Worm (Caenorhabditis elegans): ENCODE measurements around the gene him-10.

The him-10 gene

DNA sequence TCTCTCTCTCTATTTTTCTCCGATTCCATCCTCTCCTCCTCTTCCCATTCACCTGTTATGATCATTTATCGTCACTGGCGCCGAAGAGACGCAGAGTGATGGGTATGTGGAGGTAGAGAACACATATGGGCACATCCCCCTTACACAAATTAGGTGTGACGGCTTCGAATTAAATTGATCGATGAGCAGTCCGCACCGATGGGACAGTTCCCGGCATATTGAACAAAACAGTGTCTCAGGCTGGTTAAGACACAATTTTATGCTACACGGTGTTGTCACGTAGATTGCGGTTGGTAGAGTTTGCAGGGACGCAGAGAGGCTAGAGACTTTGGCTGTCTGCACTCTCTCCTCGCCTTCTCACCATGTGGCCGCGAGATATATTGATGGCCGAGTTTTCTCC lies 11.7 kb downstream of the him-10 start, which contains the start of gene R12B2.7:
Gene R12B2.7, plus strand, starts transcription at position 247 of the 400 bp plus-strand sequence.
- no peak for TF ChIP-seq flt-1 (GFP tag; IDR thresholded peaks at IDR 0.05)
- TF ChIP-seq tab-1 (GFP tag; IDR thresholded peaks at IDR 0.05): 0 out of 2 replicates have a peak, but pooled peaks have one; percentile 28
- TF ChIP-seq klf-2 (GFP tag; conservative IDR thresholded peaks at IDR 0.05): no peak

- TF ChIP-seq klf-2 (GFP tag; conservative IDR thresholded peaks at IDR 0.05) (no peak), med-1 (GFP tag; optimal IDR thresholded peaks at IDR 0.05; ENCODE audit: insufficient read depth) (no peak), ztf-23 (GFP tag; IDR thresholded peaks at IDR 0.05) (no peak)
These were observed 12.9 kb downstream of the him-10 start, which contains the start of gene sma-4 for ce11 chrIII:5815932-5816331. TSS of gene sma-4 (plus strand) at chrIII:5816232.

ce11 chrIII:5822816-5823215 lies 19.8 kb downstream of the him-10 start:
- TF ChIP-seq ztf-29 (GFP tag; IDR thresholded peaks at IDR 0.05) (no peak), T22C8.4 (GFP tag; IDR thresholded peaks at IDR 0.05) (no peak), klf-2 (GFP tag; conservative IDR thresholded peaks at IDR 0.05) (no peak), cog-1 (tag; optimal IDR thresholded peaks at IDR 0.05) (no peak), ztf-23 (GFP tag; IDR thresholded peaks at IDR 0.05) (no peak), med-1 (GFP tag; optimal IDR thresholded peaks at IDR 0.05; ENCODE audit: insufficient read depth) (no peak), flt-1 (GFP tag; IDR thresholded peaks at IDR 0.05) (no peak), tab-1 (GFP tag; IDR thresholded peaks at IDR 0.05) (no peak), ref-1 (GFP tag; conservative IDR thresholded peaks at IDR 0.05) (no peak)

- TF ChIP-seq cog-1 (tag; optimal IDR thresholded peaks at IDR 0.05): no peak
- TF ChIP-seq klf-2 (GFP tag; conservative IDR thresholded peaks at IDR 0.05): no peak
- TF ChIP-seq ztf-23 (GFP tag; IDR thresholded peaks at IDR 0.05): no peak
- TF ChIP-seq tab-1 (GFP tag; IDR thresholded peaks at IDR 0.05): no peak
- no peak for TF ChIP-seq T22C8.4 (GFP tag; IDR thresholded peaks at IDR 0.05)
- TF ChIP-seq ztf-29 (GFP tag; IDR thresholded peaks at IDR 0.05): no peak
- no peak for TF ChIP-seq ref-1 (GFP tag; conservative IDR thresholded peaks at IDR 0.05)
- no peak for TF ChIP-seq flt-1 (GFP tag; IDR thresholded peaks at IDR 0.05)
These were observed 20.6 kb downstream of the him-10 start, which contains the start of gene R12B2.8 for ce11 chrIII:5823617-5824016. TSS of gene R12B2.8 (plus strand) at chrIII:5823917.

- TF ChIP-seq flt-1 (GFP tag; IDR thresholded peaks at IDR 0.05) (no peak), cog-1 (tag; optimal IDR thresholded peaks at IDR 0.05) (no peak), tab-1 (GFP tag; IDR thresholded peaks at IDR 0.05) (no peak), ztf-29 (GFP tag; IDR thresholded peaks at IDR 0.05) (no peak), klf-2 (GFP tag; conservative IDR thresholded peaks at IDR 0.05) (no peak), med-1 (GFP tag; optimal IDR thresholded peaks at IDR 0.05; ENCODE audit: insufficient read depth) (no peak), T22C8.4 (GFP tag; IDR thresholded peaks at IDR 0.05) (no peak), ref-1 (GFP tag; conservative IDR thresholded peaks at IDR 0.05) (no peak), ztf-23 (GFP tag; IDR thresholded peaks at IDR 0.05) (no peak)
These were observed 21.5 kb downstream of the him-10 start for ce11 chrIII:5824450-5824972.

- TF ChIP-seq ref-1 (GFP tag; conservative IDR thresholded peaks at IDR 0.05) (no peak), med-1 (GFP tag; optimal IDR thresholded peaks at IDR 0.05; ENCODE audit: insufficient read depth) (no peak), tab-1 (GFP tag; IDR thresholded peaks at IDR 0.05) (no peak), ztf-23 (GFP tag; IDR thresholded peaks at IDR 0.05) (no peak), T22C8.4 (GFP tag; IDR thresholded peaks at IDR 0.05) (no peak), klf-2 (GFP tag; conservative IDR thresholded peaks at IDR 0.05) (no peak), ztf-29 (GFP tag; IDR thresholded peaks at IDR 0.05) (no peak), flt-1 (GFP tag; IDR thresholded peaks at IDR 0.05) (no peak), cog-1 (tag; optimal IDR thresholded peaks at IDR 0.05) (no peak)
These were observed 23.9 kb downstream of the him-10 start for ce11 chrIII:5826895-5827437.

ce11 chrIII:5828065-5828464 lies 25.0 kb downstream of the him-10 start:
- TF ChIP-seq med-1 (GFP tag; optimal IDR thresholded peaks at IDR 0.05; ENCODE audit: insufficient read depth) (no peak), flt-1 (GFP tag; IDR thresholded peaks at IDR 0.05) (no peak), T22C8.4 (GFP tag; IDR thresholded peaks at IDR 0.05) (no peak), ztf-29 (GFP tag; IDR thresholded peaks at IDR 0.05) (no peak), ref-1 (GFP tag; conservative IDR thresholded peaks at IDR 0.05) (no peak), klf-2 (GFP tag; conservative IDR thresholded peaks at IDR 0.05) (no peak), cog-1 (tag; optimal IDR thresholded peaks at IDR 0.05) (no peak), tab-1 (GFP tag; IDR thresholded peaks at IDR 0.05) (no peak), ztf-23 (GFP tag; IDR thresholded peaks at IDR 0.05) (no peak)

DNA sequence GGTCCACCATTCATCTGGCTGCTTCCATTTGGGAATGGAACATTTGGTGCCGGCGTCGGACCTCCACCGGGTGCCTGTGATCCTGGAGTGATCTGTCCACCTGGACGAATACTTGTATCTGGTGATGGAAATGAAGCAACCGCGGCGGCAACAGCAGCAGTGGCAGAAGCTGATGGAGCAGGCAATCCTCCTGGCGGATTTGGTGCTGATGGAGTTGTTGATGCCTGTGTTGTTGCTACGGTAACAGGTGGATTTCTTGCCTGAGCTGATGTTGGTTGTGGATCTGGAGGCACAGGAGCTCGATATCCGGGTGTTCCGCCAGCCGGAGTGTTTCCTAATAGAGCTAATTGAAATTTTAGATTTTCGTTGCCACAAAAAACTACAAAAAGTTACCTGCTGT lies 29.4 kb downstream of the him-10 start:
- TF ChIP-seq ref-1 (GFP tag; conservative IDR thresholded peaks at IDR 0.05): no peak

ce11 chrIII:5833376-5833775 lies 30.3 kb downstream of the him-10 start, which contains the start of the genes R12B2.13 and mdt-15:
TSS of gene R12B2.13 (minus strand) at chrIII:5833476.
TSS of gene mdt-15 (minus strand) at chrIII:5833751.
- TF ChIP-seq flt-1 (GFP tag; IDR thresholded peaks at IDR 0.05): no peak
- TF ChIP-seq med-1 (GFP tag; optimal IDR thresholded peaks at IDR 0.05; ENCODE audit: insufficient read depth): no peak
- no peak for TF ChIP-seq ztf-23 (GFP tag; IDR thresholded peaks at IDR 0.05)
- TF ChIP-seq cog-1 (tag; optimal IDR thresholded peaks at IDR 0.05): no peak
- TF ChIP-seq ref-1 (GFP tag; conservative IDR thresholded peaks at IDR 0.05): no peak
- no peak for TF ChIP-seq T22C8.4 (GFP tag; IDR thresholded peaks at IDR 0.05)
- no peak for TF ChIP-seq ztf-29 (GFP tag; IDR thresholded peaks at IDR 0.05)

- no peak for TF ChIP-seq med-1 (GFP tag; optimal IDR thresholded peaks at IDR 0.05; ENCODE audit: insufficient read depth)
These were observed 31.0 kb downstream of the him-10 start, which contains the start of gene R12B2.6 for ce11 chrIII:5834053-5834452. TSS of gene R12B2.6 (minus strand) at chrIII:5834153.
